Worm (Caenorhabditis elegans): ENCODE measurements around the gene C06A8.8.

DNA sequence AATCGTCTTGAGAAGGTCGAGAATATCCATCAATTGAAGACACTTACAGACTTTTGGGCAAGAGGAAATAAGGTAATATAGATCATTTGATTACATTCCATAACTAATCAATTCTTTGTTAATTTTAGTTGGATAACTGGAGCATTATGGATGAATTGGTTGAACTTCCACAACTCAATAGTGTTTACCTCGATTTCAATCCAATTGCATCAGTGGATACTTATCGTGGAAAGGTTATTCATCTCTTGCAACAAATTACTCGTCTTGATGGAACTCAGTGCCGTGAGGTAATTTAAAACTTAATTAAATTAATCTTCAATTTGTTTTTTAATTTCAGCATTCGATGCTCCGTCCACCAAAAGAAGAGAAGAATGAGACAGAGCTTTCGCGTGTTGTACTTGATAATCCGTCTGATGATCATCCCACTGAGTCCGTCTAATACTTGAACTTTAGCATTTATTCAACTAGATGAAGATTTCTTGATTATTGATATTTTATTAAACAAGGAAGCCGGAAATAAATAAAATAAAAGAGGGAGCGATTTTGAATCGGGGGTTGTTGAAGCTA is 1.7 kb upstream of the C06A8.8 start:
- TF ChIP-seq R02D3.7 (tag; optimal IDR thresholded peaks at IDR 0.05) = no peak
- TF ChIP-seq pha-4 (tag; optimal IDR thresholded peaks at IDR 0.05) = no peak
- TF ChIP-seq unc-62 (GFP tag; optimal IDR thresholded peaks at IDR 0.05) = no peak
- no peak for TF ChIP-seq unc-39 (tag; optimal IDR thresholded peaks at IDR 0.05)
- TF ChIP-seq snpc-4 (tag; optimal IDR thresholded peaks at IDR 0.05) = no peak
- TF ChIP-seq ama-1 (optimal IDR thresholded peaks at IDR 0.05) = peak; percentile 52
- TF ChIP-seq lin-15B (tag; optimal IDR thresholded peaks at IDR 0.05) = no peak
- no peak for TF ChIP-seq fos-1 (tag; optimal IDR thresholded peaks at IDR 0.05)

All from whole organism, L3 larva.